Worm (Caenorhabditis elegans): Measurements from ENCODE around the gene odr-10.
"Not testable (repeated sequence)": the region's sequence is repeated elsewhere in the genome, so short reads cannot be mapped to it uniquely, and the experiment has no call there.

The odr-10 gene

ce11 chrX:6889374-6889773 is 23.6 kb upstream of the odr-10 start, which contains the start of gene unc-6:
Gene unc-6, plus strand, starts transcription at chrX:6889674.
- TF ChIP-seq elt-2 (tag; optimal IDR thresholded peaks at IDR 0.05), result no peak
- no peak for TF ChIP-seq ceh-2 (tag; optimal IDR thresholded peaks at IDR 0.05)
- no peak for TF ChIP-seq unc-86 (tag; optimal IDR thresholded peaks at IDR 0.05)
- TF ChIP-seq pha-2 (tag; optimal IDR thresholded peaks at IDR 0.05), result no peak
- TF ChIP-seq gmeb-2 (tag; optimal IDR thresholded peaks at IDR 0.05), result no peak
- no peak for TF ChIP-seq C08G9.2 (tag; optimal IDR thresholded peaks at IDR 0.05)
- TF ChIP-seq ceh-24 (tag; optimal IDR thresholded peaks at IDR 0.05), result no peak
- no peak for TF ChIP-seq elt-4 (tag; optimal IDR thresholded peaks at IDR 0.05)

ce11 chrX:6888208-6888607 is 22.5 kb upstream of the odr-10 start:
- TF ChIP-seq dve-1 (tag; optimal IDR thresholded peaks at IDR 0.05) (no peak), che-1 (tag; optimal IDR thresholded peaks at IDR 0.05) (no peak), T23F11.4 (GFP tag; optimal IDR thresholded peaks at IDR 0.05) (no peak), ceh-6 (GFP tag; optimal IDR thresholded peaks at IDR 0.05) (no peak), elt-2 (tag; optimal IDR thresholded peaks at IDR 0.05) (no peak), ceh-9 (tag; optimal IDR thresholded peaks at IDR 0.05) (no peak), eyg-1 (tag; optimal IDR thresholded peaks at IDR 0.05) (no peak), hlh-8 (tag; optimal IDR thresholded peaks at IDR 0.05) (no peak), lim-6 (tag; optimal IDR thresholded peaks at IDR 0.05) (no peak), pqm-1 (tag; optimal IDR thresholded peaks at IDR 0.05) (no peak), ceh-31 (tag; optimal IDR thresholded peaks at IDR 0.05) (no peak), elt-4 (tag; optimal IDR thresholded peaks at IDR 0.05) (no peak), tbx-7 (tag; optimal IDR thresholded peaks at IDR 0.05) (no peak), unc-3 (GFP tag; conservative IDR thresholded peaks at IDR 0.05) (no peak), unc-3 (tag; optimal IDR thresholded peaks at IDR 0.05) (no peak), ceh-24 (tag; optimal IDR thresholded peaks at IDR 0.05) (no peak), fax-1 (tag; optimal IDR thresholded peaks at IDR 0.05) (no peak), ceh-45 (GFP tag; IDR thresholded peaks at IDR 0.05) (no peak), ceh-18 (tag; optimal IDR thresholded peaks at IDR 0.05) (no peak), dmd-4 (tag; optimal IDR thresholded peaks at IDR 0.05; ENCODE audit: borderline replicate concordance) (no peak), hlh-13 (GFP tag; optimal IDR thresholded peaks at IDR 0.05) (no peak)

ce11 chrX:6885227-6885853 is 19.6 kb upstream of the odr-10 start, which contains the start of gene F41C6.7:
Gene F41C6.7, minus strand, starts transcription at chrX:6885277.
- TF ChIP-seq elt-2 (tag; optimal IDR thresholded peaks at IDR 0.05), result peak; percentile 25
- TF ChIP-seq tbx-2 (tag; optimal IDR thresholded peaks at IDR 0.05), result no peak

ce11 chrX:6884439-6884838 is 18.7 kb upstream of the odr-10 start:
- TF ChIP-seq elt-4 (tag; optimal IDR thresholded peaks at IDR 0.05) (no peak), pha-2 (tag; optimal IDR thresholded peaks at IDR 0.05) (no peak), zip-5 (tag; optimal IDR thresholded peaks at IDR 0.05) (no peak), ceh-45 (GFP tag; IDR thresholded peaks at IDR 0.05) (no peak)

ce11 chrX:6881795-6882194 is 16.1 kb upstream of the odr-10 start, which contains the start of gene F41C6.6:
Gene F41C6.6, minus strand, starts transcription at chrX:6881895.
- not testable (repeated sequence) for TF ChIP-seq dve-1, nhr-11, ceh-2 (tag; optimal IDR thresholded peaks at IDR 0.05)

ce11 chrX:6877436-6877835 is 11.7 kb upstream of the odr-10 start, which contains the start of gene col-173:
Gene col-173, minus strand, starts transcription at chrX:6877536.
- TF ChIP-seq ceh-14 (tag; optimal IDR thresholded peaks at IDR 0.05) (no peak), ceh-34 (tag; optimal IDR thresholded peaks at IDR 0.05) (no peak), F13H6.1 (tag; optimal IDR thresholded peaks at IDR 0.05) (no peak), hlh-8 (tag; optimal IDR thresholded peaks at IDR 0.05) (no peak), fkh-10 (GFP tag; optimal IDR thresholded peaks at IDR 0.05) (no peak), zip-5 (tag; optimal IDR thresholded peaks at IDR 0.05) (no peak), ama-1 (optimal IDR thresholded peaks at IDR 0.05) (no peak), hlh-15 (tag; optimal IDR thresholded peaks at IDR 0.05) (no peak), nhr-232 (tag; optimal IDR thresholded peaks at IDR 0.05) (no peak), sox-4 (tag; optimal IDR thresholded peaks at IDR 0.05) (no peak), sdc-2 (tag; optimal IDR thresholded peaks at IDR 0.05) (no peak)

Data from whole organism, late embryonic.